Worm (Caenorhabditis elegans) whole organism, L1 larva: ENCODE data around the gene ifp-1.

Experiments
- alr-1 ChIP-seq: fragments of 200-800 bp; sonication (Bioruptor generic); optimal IDR thresholded peaks from 2 replicates; lab custom pipeline; 2018; ENCODE audit warnings: borderline replicate concordance, mild to moderate bottlenecking, missing genetic modification characterization, missing compliant biosample characterization
- ces-1 ChIP-seq: fragments of 150-350 bp; optimal IDR thresholded peaks from 2 replicates; lab custom pipeline; 2014; ENCODE audit warnings: missing biosample characterization, missing genetic modification reagents, missing genetic modification characterization
- elt-3 ChIP-seq, 6 experiments: fragments of 150-350 bp in 1 of 6; sonication (generic microtip); optimal IDR thresholded peaks; 2 replicates each; lab custom pipeline; 2017 to 2018; ENCODE audit warnings: missing biosample characterization in 6 of 6, missing genetic modification characterization in 6 of 6, inconsistent platforms in 1 of 6
- nhr-237 ChIP-seq: fragments of 150-350 bp; optimal IDR thresholded peaks from 2 replicates; lab custom pipeline; 2014; ENCODE audit warnings: missing biosample characterization, missing genetic modification characterization
- nhr-77 ChIP-seq: fragments of 150-350 bp; optimal IDR thresholded peaks from 2 replicates; lab custom pipeline; 2014; ENCODE audit warnings: missing biosample characterization, missing genetic modification characterization
- unc-62 ChIP-seq: fragments of 150-350 bp; optimal IDR thresholded peaks from 2 replicates; lab custom pipeline; 2014; ENCODE audit warnings: missing biosample characterization, missing genetic modification reagents, missing genetic modification characterization

ce11 chrX:9702790-9703189, 22.8 kb upstream of the ifp-1 start:
- TF ChIP-seq elt-3 (tag; optimal IDR thresholded peaks at IDR 0.05; lab: Kevin White, UChicago): no peak
- TF ChIP-seq ces-1: no peak
- TF ChIP-seq unc-62 (GFP tag; lab: Kevin White, UChicago): no peak
- no peak for TF ChIP-seq nhr-237
- no peak for TF ChIP-seq alr-1 (tag; lab: Kevin White, UChicago)
- no peak for TF ChIP-seq nhr-77 (tag; lab: Kevin White, UChicago)
